Fruit fly (Drosophila melanogaster) whole organism, prepupa: Measurements from ENCODE around the gene mAChR-B.

ENCODE experiments used
- Blimp-1 ChIP-seq: fragments of 200-800 bp; sonication (Bioruptor generic); optimal IDR thresholded peaks from 3 replicates; lab custom pipeline; 2017; ENCODE audit warnings: missing biosample characterization, missing genetic modification characterization, mild to moderate bottlenecking, moderate library complexity, missing genetic modification reagents
- CG10631 ChIP-seq: fragments of 200-800 bp; sonication (Bioruptor generic); optimal IDR thresholded peaks from 2 replicates; lab custom pipeline; 2016; ENCODE audit warnings: missing biosample characterization, missing genetic modification characterization
- CG10669 ChIP-seq: fragments of 200-800 bp; sonication (Bioruptor generic); optimal IDR thresholded peaks from 3 replicates; lab custom pipeline; 2018; ENCODE audit warnings: missing biosample characterization, mild to moderate bottlenecking, missing genetic modification characterization, moderate library complexity
- CG11294 ChIP-seq: fragments of 200-800 bp; sonication (Bioruptor generic); IDR thresholded peaks from 2 replicates; pipeline ENCODE4 v1.3.6; 2022; ENCODE audit warnings: missing biosample characterization, missing genetic modification characterization
- CG11762 ChIP-seq: fragments of 200-800 bp; sonication (Bioruptor generic); optimal IDR thresholded peaks from 3 replicates; lab custom pipeline; 2016; ENCODE audit warnings: missing biosample characterization, missing genetic modification characterization; ENCODE audit not compliant: insufficient read depth
- CG11902 ChIP-seq: fragments of 200-800 bp; sonication (Bioruptor generic); optimal IDR thresholded peaks from 3 replicates; lab custom pipeline; 2016; ENCODE audit warnings: missing biosample characterization, missing genetic modification characterization
- CG16779 ChIP-seq: fragments of 200-800 bp; sonication (Bioruptor generic); optimal IDR thresholded peaks from 3 replicates; lab custom pipeline; 2017; ENCODE audit warnings: missing biosample characterization, mild to moderate bottlenecking, missing genetic modification characterization
- CG3032 ChIP-seq: fragments of 200-800 bp; optimal IDR thresholded peaks from 2 replicates; lab custom pipeline; 2019; ENCODE audit warnings: missing biosample characterization, mild to moderate bottlenecking, missing genetic modification characterization, moderate library complexity
- CG31627 ChIP-seq: fragments of 200-800 bp; sonication (Bioruptor generic); optimal IDR thresholded peaks from 3 replicates; lab custom pipeline; 2016; ENCODE audit warnings: missing biosample characterization, missing genetic modification characterization
- CG32006 ChIP-seq: fragments of 200-800 bp; sonication (Bioruptor generic); optimal IDR thresholded peaks from 3 replicates; lab custom pipeline; 2017; ENCODE audit warnings: missing biosample characterization, mild to moderate bottlenecking, missing genetic modification characterization
- CG3919 ChIP-seq: fragments of 200-800 bp; sonication (Bioruptor generic); optimal IDR thresholded peaks from 3 replicates; lab custom pipeline; 2016; ENCODE audit warnings: missing biosample characterization, missing genetic modification characterization
- CG4318 ChIP-seq: fragments of 200-800 bp; sonication (Bioruptor generic); optimal IDR thresholded peaks from 3 replicates; lab custom pipeline; 2017; ENCODE audit warnings: missing biosample characterization, mild to moderate bottlenecking, missing genetic modification characterization
- CG6163 ChIP-seq: fragments of 200-800 bp; sonication (Bioruptor generic); IDR thresholded peaks from 3 replicates; pipeline ENCODE4 v1.3.6; 2022; ENCODE audit warnings: missing biosample characterization, missing genetic modification characterization
- CG6276 ChIP-seq: fragments of 200-800 bp; sonication (Bioruptor generic); optimal IDR thresholded peaks from 2 replicates; lab custom pipeline; 2017; ENCODE audit warnings: missing biosample characterization, mild to moderate bottlenecking, missing genetic modification characterization
- CG6792 ChIP-seq: fragments of 200-800 bp; sonication (Bioruptor generic); optimal IDR thresholded peaks from 3 replicates; lab custom pipeline; 2016; ENCODE audit warnings: missing biosample characterization, missing genetic modification characterization
- CG6808 ChIP-seq: fragments of 200-800 bp; sonication (Bioruptor generic); optimal IDR thresholded peaks from 3 replicates; lab custom pipeline; 2017; ENCODE audit warnings: missing biosample characterization, missing genetic modification characterization, mild to moderate bottlenecking, moderate library complexity, missing genetic modification reagents
- CG6854 ChIP-seq: fragments of 200-800 bp; sonication (Bioruptor generic); optimal IDR thresholded peaks from 2 replicates; lab custom pipeline; 2017; ENCODE audit warnings: missing biosample characterization, mild to moderate bottlenecking, missing genetic modification characterization
- CG7368 ChIP-seq: fragments of 200-800 bp; sonication (Bioruptor generic); optimal IDR thresholded peaks from 3 replicates; lab custom pipeline; 2016; ENCODE audit warnings: missing biosample characterization, missing genetic modification characterization
- CG8119 ChIP-seq: fragments of 200-800 bp; sonication (Bioruptor generic); IDR thresholded peaks from 3 replicates; pipeline ENCODE4 v1.3.6; 2022; ENCODE audit warnings: missing biosample characterization, missing genetic modification characterization
- CG8319 ChIP-seq: fragments of 200-800 bp; sonication (Bioruptor generic); optimal IDR thresholded peaks from 3 replicates; lab custom pipeline; 2016; ENCODE audit warnings: missing biosample characterization, missing genetic modification characterization
- CG8632 ChIP-seq: fragments of 200-800 bp; sonication (Bioruptor generic); optimal IDR thresholded peaks from 3 replicates; lab custom pipeline; 2016; ENCODE audit warnings: missing biosample characterization, missing genetic modification characterization
- CG9139 ChIP-seq: fragments of 200-800 bp; sonication (Bioruptor generic); optimal IDR thresholded peaks from 3 replicates; lab custom pipeline; 2017; ENCODE audit warnings: missing biosample characterization, mild to moderate bottlenecking, missing genetic modification characterization
- Eip75B ChIP-seq: fragments of 200-800 bp; sonication (Bioruptor generic); optimal IDR thresholded peaks from 3 replicates; lab custom pipeline; 2016; ENCODE audit warnings: missing biosample characterization, missing genetic modification characterization
- Eip78C ChIP-seq: fragments of 200-800 bp; sonication (Bioruptor generic); peaks from one replicate; lab custom pipeline; 2016; ENCODE audit warnings: missing biosample characterization, missing genetic modification characterization
- Eip93F ChIP-seq: fragments of 200-800 bp; sonication (Bioruptor generic); optimal IDR thresholded peaks from 2 replicates; lab custom pipeline; 2016; ENCODE audit warnings: missing biosample characterization, mild to moderate bottlenecking, missing genetic modification characterization
- Ets21C ChIP-seq: fragments of 200-800 bp; sonication (Bioruptor generic); optimal IDR thresholded peaks from 3 replicates; lab custom pipeline; 2016; ENCODE audit warnings: missing biosample characterization, missing genetic modification characterization
- Ets96B ChIP-seq: fragments of 200-800 bp; optimal IDR thresholded peaks from 2 replicates; lab custom pipeline; 2019; ENCODE audit warnings: missing biosample characterization, mild to moderate bottlenecking, missing genetic modification characterization, moderate library complexity
- Hr38 ChIP-seq: sonication (Bioruptor generic); optimal IDR thresholded peaks from 2 replicates; lab custom pipeline; 2016; ENCODE audit warnings: missing biosample characterization, missing genetic modification characterization
- Hr39 ChIP-seq: fragments of 200-800 bp; sonication (Bioruptor generic); optimal IDR thresholded peaks from 2 replicates; lab custom pipeline; 2016; ENCODE audit warnings: missing biosample characterization, missing genetic modification characterization
- Hr4 ChIP-seq: fragments of 200-800 bp; sonication (Bioruptor generic); optimal IDR thresholded peaks from 3 replicates; lab custom pipeline; 2016; ENCODE audit warnings: missing biosample characterization, missing genetic modification characterization
- Lpt ChIP-seq: fragments of 200-800 bp; sonication (Bioruptor generic); optimal IDR thresholded peaks from 3 replicates; lab custom pipeline; 2016; ENCODE audit warnings: missing biosample characterization, missing genetic modification characterization
- Met ChIP-seq: fragments of 200-800 bp; sonication (Bioruptor generic); optimal IDR thresholded peaks from 3 replicates; lab custom pipeline; 2016; ENCODE audit warnings: missing biosample characterization, missing genetic modification characterization
- OdsH ChIP-seq: fragments of 200-800 bp; sonication (Bioruptor generic); optimal IDR thresholded peaks from 3 replicates; lab custom pipeline; 2016; ENCODE audit warnings: missing biosample characterization, missing genetic modification characterization
- Smox ChIP-seq: fragments of 200-800 bp; sonication (Bioruptor generic); optimal IDR thresholded peaks from 3 replicates; lab custom pipeline; 2016; ENCODE audit warnings: missing biosample characterization, missing genetic modification characterization
- Sox14 ChIP-seq: fragments of 200-800 bp; sonication (Bioruptor generic); optimal IDR thresholded peaks from 3 replicates; lab custom pipeline; 2016; ENCODE audit warnings: missing biosample characterization, missing genetic modification characterization
- Sox15 ChIP-seq: fragments of 200-800 bp; sonication (Bioruptor generic); optimal IDR thresholded peaks from 3 replicates; lab custom pipeline; 2016; ENCODE audit warnings: missing biosample characterization, missing genetic modification characterization
- achi ChIP-seq: fragments of 200-800 bp; sonication (Bioruptor generic); optimal IDR thresholded peaks from 3 replicates; lab custom pipeline; 2016; ENCODE audit warnings: missing biosample characterization, missing genetic modification characterization
- cyc ChIP-seq: fragments of 200-800 bp; sonication (Bioruptor generic); optimal IDR thresholded peaks from 3 replicates; lab custom pipeline; 2016; ENCODE audit warnings: missing biosample characterization, missing genetic modification characterization
- dac ChIP-seq: fragments of 200-800 bp; sonication (Bioruptor generic); optimal IDR thresholded peaks from 2 replicates; lab custom pipeline; 2017; ENCODE audit warnings: missing biosample characterization, mild to moderate bottlenecking, missing genetic modification characterization
- eg ChIP-seq: fragments of 200-800 bp; sonication (Bioruptor generic); IDR thresholded peaks from 3 replicates; pipeline ENCODE4 v1.3.6; 2022; ENCODE audit warnings: missing biosample characterization, missing genetic modification characterization
- esn ChIP-seq: fragments of 200-800 bp; sonication (Bioruptor generic); optimal IDR thresholded peaks from 2 replicates; lab custom pipeline; 2016; ENCODE audit warnings: missing biosample characterization, mild to moderate bottlenecking, missing genetic modification characterization, moderate library complexity
- fd59A ChIP-seq: fragments of 200-800 bp; sonication (Bioruptor generic); optimal IDR thresholded peaks from 2 replicates; lab custom pipeline; 2017; ENCODE audit warnings: missing biosample characterization, mild to moderate bottlenecking, missing genetic modification characterization, missing genetic modification reagents
- fd85E ChIP-seq: fragments of 200-800 bp; sonication (Bioruptor generic); optimal IDR thresholded peaks from 3 replicates; lab custom pipeline; 2016; ENCODE audit warnings: missing biosample characterization, missing genetic modification characterization
- fkh ChIP-seq: fragments of 200-800 bp; sonication (Bioruptor generic); optimal IDR thresholded peaks from 3 replicates; lab custom pipeline; 2017; ENCODE audit warnings: missing biosample characterization, mild to moderate bottlenecking, missing genetic modification characterization, moderate library complexity
- lz ChIP-seq: fragments of 200-800 bp; sonication (Bioruptor generic); optimal IDR thresholded peaks from 3 replicates; lab custom pipeline; 2016; ENCODE audit warnings: missing biosample characterization, missing genetic modification characterization
- net ChIP-seq: fragments of 200-800 bp; sonication (Bioruptor generic); optimal IDR thresholded peaks from 3 replicates; lab custom pipeline; 2016; ENCODE audit warnings: missing biosample characterization, missing genetic modification characterization
- salr ChIP-seq, 2 experiments: fragments of 200-800 bp; sonication (Bioruptor generic); optimal IDR thresholded peaks; 3 replicates each; lab custom pipeline; 2016 to 2018; ENCODE audit warnings: missing biosample characterization in 2 of 2, missing genetic modification characterization in 2 of 2, mild to moderate bottlenecking in 1 of 2
- spab ChIP-seq: fragments of 200-800 bp; sonication (Bioruptor generic); optimal IDR thresholded peaks from 2 replicates; lab custom pipeline; 2017; ENCODE audit warnings: missing biosample characterization, mild to moderate bottlenecking, missing genetic modification characterization, missing genetic modification reagents
- ss ChIP-seq, 2 experiments: fragments of 200-800 bp; sonication (Bioruptor generic); optimal IDR thresholded peaks; 2 replicates in 1 of 2; 3 replicates in 1 of 2; lab custom pipeline; 2017 to 2018; ENCODE audit warnings: mild to moderate bottlenecking in 2 of 2, missing biosample characterization in 2 of 2, missing genetic modification characterization in 2 of 2, moderate library complexity in 1 of 2
- svp ChIP-seq: fragments of 200-800 bp; sonication (Bioruptor generic); peaks from one replicate; lab custom pipeline; 2016; ENCODE audit warnings: missing biosample characterization, missing genetic modification characterization
- topi ChIP-seq: fragments of 200-800 bp; sonication (Bioruptor generic); optimal IDR thresholded peaks from 3 replicates; lab custom pipeline; 2016; ENCODE audit warnings: missing biosample characterization, missing genetic modification characterization
- vri ChIP-seq: fragments of 200-800 bp; sonication (Bioruptor generic); optimal IDR thresholded peaks from 3 replicates; lab custom pipeline; 2016; ENCODE audit warnings: missing biosample characterization, mild to moderate bottlenecking, missing genetic modification characterization

The mAChR-B gene

dm6 chr3R:8115951-8116611 is 57.0 kb downstream of the mAChR-B start:
- TF ChIP-seq Lpt (GFP tag; lab: Kevin White, UChicago) (no peak), CG8119 (0 out of 3 replicates have a peak, but pooled peaks have one; percentile 17), Hr38 (GFP tag; lab: Kevin White, UChicago) (no peak), Ets96B (tag; lab: Kevin White, UChicago) (no peak), Eip93F (GFP tag; lab: Kevin White, UChicago) (no peak), Hr39 (peak; percentile 70), Smox (peak; percentile 69), topi (peak; percentile 69), CG10631 (GFP tag; lab: Kevin White, UChicago) (no peak), CG11294 (GFP tag; lab: Robert Waterston, UW) (no peak), fd85E (GFP tag; lab: Kevin White, UChicago) (no peak), CG8632 (GFP tag; lab: Kevin White, UChicago) (peak; percentile 23), spab (GFP tag; lab: Kevin White, UChicago) (no peak), CG16779 (tag; lab: Kevin White, UChicago) (no peak), Hr4 (no peak), vri (GFP tag; lab: Kevin White, UChicago) (peak; percentile 32), fkh (GFP tag; lab: Kevin White, UChicago) (no peak), achi (GFP tag; lab: Kevin White, UChicago) (peak; percentile 14), cyc (GFP tag; lab: Kevin White, UChicago) (peak; percentile 64), CG11902 (no peak), CG3919 (GFP tag; lab: Kevin White, UChicago) (peak; percentile 25), net (GFP tag; lab: Kevin White, UChicago) (peak; percentile 15), CG6808 (no peak), Sox14 (GFP tag; lab: Kevin White, UChicago) (peak; percentile 20), CG6854 (GFP tag; lab: Kevin White, UChicago) (no peak), CG6276 (GFP tag; lab: Kevin White, UChicago) (no peak), salr (GFP tag; optimal IDR thresholded peaks at IDR 0.05; lab: Kevin White, UChicago) (no peak), Sox15 (GFP tag; lab: Kevin White, UChicago) (no peak), esn (GFP tag; lab: Kevin White, UChicago) (peak; percentile 70), dac (GFP tag; lab: Kevin White, UChicago) (no peak), OdsH (GFP tag; lab: Kevin White, UChicago) (peak; percentile 38), CG6163 (GFP tag; lab: Robert Waterston, UW) (no peak), svp (peak; percentile 80), Ets21C (peak; percentile 47), lz (peak; percentile 73), CG8319 (no peak), Eip78C (peak; percentile 78), CG4318 (GFP tag; lab: Kevin White, UChicago) (no peak), Met (peak; percentile 82), Eip75B (GFP tag; lab: Kevin White, UChicago) (peak; percentile 10), Blimp-1 (peak; percentile 35), CG3032 (tag; lab: Kevin White, UChicago) (no peak), CG7368 (GFP tag; lab: Kevin White, UChicago) (no peak), CG10669 (no peak), CG9139 (GFP tag; lab: Kevin White, UChicago) (no peak), CG32006 (GFP tag; lab: Kevin White, UChicago) (no peak), CG11762 (GFP tag; lab: Kevin White, UChicago) (no peak), eg (GFP tag; lab: Robert Waterston, UW) (no peak), fd59A (GFP tag; lab: Kevin White, UChicago) (no peak), ss (GFP tag; optimal IDR thresholded peaks at IDR 0.05; lab: Kevin White, UChicago) (no peak), CG31627 (GFP tag; lab: Kevin White, UChicago) (peak; percentile 75), CG6792 (GFP tag; lab: Kevin White, UChicago) (peak; percentile 34)
